Fruit fly (Drosophila melanogaster): ENCODE measurements around the gene CG9922.

The CG9922 gene

DNA sequence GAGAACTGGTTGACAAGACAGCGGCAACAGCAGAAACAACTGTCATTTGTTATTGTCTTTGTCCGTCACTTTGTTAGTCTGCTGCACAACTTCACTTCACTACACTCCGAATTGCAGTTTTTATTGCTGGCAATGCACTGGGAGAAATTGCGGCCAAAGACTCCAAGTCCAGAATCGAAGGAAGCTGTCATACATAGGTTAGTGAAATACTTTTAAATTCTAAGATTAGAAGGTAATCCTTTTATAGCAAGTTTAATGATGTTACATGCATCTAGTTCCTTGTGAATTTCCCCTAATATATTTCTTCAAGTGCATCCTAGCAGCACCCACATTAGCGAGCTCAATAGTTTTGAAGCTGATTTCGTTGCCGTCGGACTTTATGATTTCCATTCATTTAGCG is 27.3 kb downstream of the CG9922 start (continued):
- TF ChIP-seq Blimp-1 (GFP tag; optimal IDR thresholded peaks at IDR 0.05) = peak; percentile 71
- TF ChIP-seq D19B (GFP tag; optimal IDR thresholded peaks at IDR 0.05) = no peak
- TF ChIP-seq CG13424 (tag; optimal IDR thresholded peaks at IDR 0.05) = peak; percentile 13
- no peak for TF ChIP-seq CG7745 (tag; optimal IDR thresholded peaks at IDR 0.05)
- no peak for TF ChIP-seq NFAT (GFP tag; IDR thresholded peaks at IDR 0.05)
- no peak for TF ChIP-seq NC2α (GFP tag; optimal IDR thresholded peaks at IDR 0.05)
- TF ChIP-seq CG10654 (GFP tag; optimal IDR thresholded peaks at IDR 0.05) = peak; percentile 20
- TF ChIP-seq onecut (GFP tag; IDR thresholded peaks at IDR 0.05) = no peak
- TF ChIP-seq tgo (GFP tag; IDR thresholded peaks at IDR 0.05) = peak; percentile 29; the same call in 2 of the 3 replicates
- no peak for TF ChIP-seq pho (GFP tag; optimal IDR thresholded peaks at IDR 0.05)
- no peak for TF ChIP-seq twi (tag; optimal IDR thresholded peaks at IDR 0.05)
- no peak for TF ChIP-seq CG7963 (GFP tag; IDR thresholded peaks at IDR 0.05; ENCODE audit: partially characterized antibody)
- no peak for TF ChIP-seq Fer3 (tag; optimal IDR thresholded peaks at IDR 0.05)
- no peak for TF ChIP-seq cg (GFP tag; optimal IDR thresholded peaks at IDR 0.05)
- no peak for TF ChIP-seq ttk (GFP tag; IDR thresholded peaks at IDR 0.05)
- no peak for TF ChIP-seq Usf (GFP tag; optimal IDR thresholded peaks at IDR 0.05)
- no peak for TF ChIP-seq CG6765 (GFP tag; optimal IDR thresholded peaks at IDR 0.05)
- TF ChIP-seq otp (GFP tag; IDR thresholded peaks at IDR 0.05) = no peak
- no peak for TF ChIP-seq dm (GFP tag; optimal IDR thresholded peaks at IDR 0.05)
- TF ChIP-seq Opbp (GFP tag; IDR thresholded peaks at IDR 0.05; ENCODE audit: partially characterized antibody) = no peak
- peak; percentile 77 for TF ChIP-seq dmrt99B (tag; optimal IDR thresholded peaks at IDR 0.05)
- no peak for TF ChIP-seq zfh2 (GFP tag; optimal IDR thresholded peaks at IDR 0.05)
- peak; percentile 49 for TF ChIP-seq D19A (tag; optimal IDR thresholded peaks at IDR 0.05)
- TF ChIP-seq eyg (GFP tag; optimal IDR thresholded peaks at IDR 0.05) = no peak
- TF ChIP-seq CG11456 (GFP tag; IDR thresholded peaks at IDR 0.05) = peak; percentile 23; the same call in 1 of the 3 replicates
- TF ChIP-seq CG12659 (GFP tag; optimal IDR thresholded peaks at IDR 0.05) = no peak
- TF ChIP-seq CG15011 (GFP tag; optimal IDR thresholded peaks at IDR 0.05) = no peak

DNA sequence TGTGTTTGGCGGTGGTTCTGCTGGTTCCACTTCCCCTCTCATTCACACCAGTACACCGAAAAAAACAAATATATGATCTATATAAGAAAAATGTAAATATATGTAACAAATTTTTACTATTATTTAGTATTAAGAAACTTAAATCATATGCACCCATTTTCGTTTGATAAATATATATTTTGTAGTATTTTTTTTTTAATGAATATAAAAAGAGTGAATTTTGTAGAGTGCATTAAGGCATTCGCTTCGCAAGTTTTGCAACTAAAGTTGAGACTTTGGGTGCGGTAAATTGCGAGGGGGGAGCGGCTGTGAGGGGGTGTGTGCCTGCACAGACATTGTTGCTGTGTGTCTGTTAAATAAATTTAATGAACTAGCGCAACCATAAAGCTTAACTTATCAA is 28.6 kb downstream of the CG9922 start:
- TF ChIP-seq CG13624 (GFP tag; optimal IDR thresholded peaks at IDR 0.05) (no peak), CG6254 (GFP tag; optimal IDR thresholded peaks at IDR 0.05) (no peak), CG4360 (GFP tag; IDR thresholded peaks at IDR 0.05) (no peak), Sox100B (GFP tag; optimal IDR thresholded peaks at IDR 0.05) (peak; percentile 25), pb (GFP tag; optimal IDR thresholded peaks at IDR 0.05) (no peak), CG17328 (GFP tag; IDR thresholded peaks at IDR 0.05) (no peak), CG10366 (GFP tag; IDR thresholded peaks at IDR 0.05) (no peak), CG14710 (tag; optimal IDR thresholded peaks at IDR 0.05) (peak; percentile 54), dmrt11E (tag; optimal IDR thresholded peaks at IDR 0.05) (peak; percentile 31), Mrtf (GFP tag; IDR thresholded peaks at IDR 0.05) (no peak), unc-4 (GFP tag; IDR thresholded peaks at IDR 0.05; ENCODE audit: partially characterized antibody) (no peak), CG15601 (tag; optimal IDR thresholded peaks at IDR 0.05) (no peak), bsh (GFP tag; optimal IDR thresholded peaks at IDR 0.05) (peak in 1 of 2 experiments; percentile 9), CG8388 (GFP tag; optimal IDR thresholded peaks at IDR 0.05) (peak; percentile 9), Fer3 (tag; optimal IDR thresholded peaks at IDR 0.05) (no peak), CG4730 (GFP tag; IDR thresholded peaks at IDR 0.05) (no peak), CG4617 (GFP tag; optimal IDR thresholded peaks at IDR 0.05; ENCODE audit: borderline replicate concordance) (no peak), chif (GFP tag; optimal IDR thresholded peaks at IDR 0.05) (no peak), D (optimal IDR thresholded peaks at IDR 0.05) (no peak), D (GFP tag; optimal IDR thresholded peaks at IDR 0.05) (peak; percentile 48), Nf-YB (GFP tag; optimal IDR thresholded peaks at IDR 0.05) (no peak), CG33213 (GFP tag; optimal IDR thresholded peaks at IDR 0.05) (no peak), vvl (GFP tag; IDR thresholded peaks at IDR 0.05) (peak; percentile 32; the same call in 1 of the 2 replicates), CG1233 (GFP tag; optimal IDR thresholded peaks at IDR 0.05) (peak; percentile 20), dysf (GFP tag; IDR thresholded peaks at IDR 0.05) (no peak), CG12744 (GFP tag; optimal IDR thresholded peaks at IDR 0.05) (no peak), Blimp-1 (GFP tag; optimal IDR thresholded peaks at IDR 0.05) (peak; percentile 44)
